Fruit fly (Drosophila melanogaster) whole organism, adult: Measurements from ENCODE around the gene CG17292.

Source experiments
- CG12768 ChIP-seq: fragments of 200-800 bp; sonication (Bioruptor generic); optimal IDR thresholded peaks from 2 replicates; lab custom pipeline; 2017; ENCODE audit warnings: missing biosample characterization, missing genetic modification characterization, mild to moderate bottlenecking, moderate library complexity, missing genetic modification reagents
- CG14711 ChIP-seq: fragments of 200-800 bp; sonication (Bioruptor generic); optimal IDR thresholded peaks from 2 replicates; lab custom pipeline; 2018; ENCODE audit warnings: missing biosample characterization, mild to moderate bottlenecking, missing genetic modification characterization, moderate library complexity
- CG33017 ChIP-seq: fragments of 200-800 bp; sonication (Bioruptor generic); optimal IDR thresholded peaks from 2 replicates; lab custom pipeline; 2018; ENCODE audit warnings: missing biosample characterization, mild to moderate bottlenecking, missing genetic modification characterization, moderate library complexity
- CG7045 ChIP-seq: fragments of 200-800 bp; sonication (Bioruptor generic); optimal IDR thresholded peaks from 2 replicates; lab custom pipeline; 2017; ENCODE audit warnings: missing biosample characterization, mild to moderate bottlenecking, missing genetic modification characterization
- Crg-1 ChIP-seq: fragments of 200-800 bp; sonication (Bioruptor generic); optimal IDR thresholded peaks from 2 replicates; lab custom pipeline; 2016; ENCODE audit warnings: missing biosample characterization, missing genetic modification characterization
- cnc ChIP-seq, 2 experiments: fragments of >200 bp; optimal IDR thresholded peaks; 2 replicates each; lab custom pipeline; 2017
- kay ChIP-seq: fragments of 200-800 bp; sonication (Bioruptor generic); peaks from one replicate; lab custom pipeline; 2016; ENCODE audit warnings: missing biosample characterization, missing genetic modification characterization, borderline replicate concordance
- ovo ChIP-seq: fragments of 200-800 bp; sonication (Bioruptor generic); optimal IDR thresholded peaks from 2 replicates; lab custom pipeline; 2016; ENCODE audit warnings: missing biosample characterization, missing genetic modification characterization

- peak; percentile 77 for TF ChIP-seq CG12768 (GFP tag; lab: Kevin White, UChicago)
- TF ChIP-seq CG33017 (tag; lab: Kevin White, UChicago): peak; percentile 72
- peak; percentile 73 for TF ChIP-seq CG7045 (GFP tag; lab: Kevin White, UChicago)
- peak; percentile 73 for TF ChIP-seq ovo (GFP tag; lab: Kevin White, UChicago)
- TF ChIP-seq Crg-1 (GFP tag; lab: Kevin White, UChicago): peak; percentile 91
- peak; percentile 59 for TF ChIP-seq kay (GFP tag; lab: Kevin White, UChicago)
- TF ChIP-seq CG14711 (tag; lab: Kevin White, UChicago): peak; percentile 70
- no peak for TF ChIP-seq cnc (optimal IDR thresholded peaks at IDR 0.05; lab: Kevin White, UChicago)
Observed at dm6 chr2L:8382646-8383045, 12.4 kb downstream of the CG17292 start, which contains the start of the genes CG13392 and Rcd4.
